Fruit fly (Drosophila melanogaster) S2 (cell line): ENCODE data around the gene Klp98A.

Experiments
- CG8478 ChIP-seq: fragments of >200 bp; optimal IDR thresholded peaks from 2 replicates; lab custom pipeline; 2018
- CTCF ChIP-seq, 2 experiments: fragments of >200 bp; optimal IDR thresholded peaks; 2 replicates each; lab custom pipeline; 2018

DNA sequence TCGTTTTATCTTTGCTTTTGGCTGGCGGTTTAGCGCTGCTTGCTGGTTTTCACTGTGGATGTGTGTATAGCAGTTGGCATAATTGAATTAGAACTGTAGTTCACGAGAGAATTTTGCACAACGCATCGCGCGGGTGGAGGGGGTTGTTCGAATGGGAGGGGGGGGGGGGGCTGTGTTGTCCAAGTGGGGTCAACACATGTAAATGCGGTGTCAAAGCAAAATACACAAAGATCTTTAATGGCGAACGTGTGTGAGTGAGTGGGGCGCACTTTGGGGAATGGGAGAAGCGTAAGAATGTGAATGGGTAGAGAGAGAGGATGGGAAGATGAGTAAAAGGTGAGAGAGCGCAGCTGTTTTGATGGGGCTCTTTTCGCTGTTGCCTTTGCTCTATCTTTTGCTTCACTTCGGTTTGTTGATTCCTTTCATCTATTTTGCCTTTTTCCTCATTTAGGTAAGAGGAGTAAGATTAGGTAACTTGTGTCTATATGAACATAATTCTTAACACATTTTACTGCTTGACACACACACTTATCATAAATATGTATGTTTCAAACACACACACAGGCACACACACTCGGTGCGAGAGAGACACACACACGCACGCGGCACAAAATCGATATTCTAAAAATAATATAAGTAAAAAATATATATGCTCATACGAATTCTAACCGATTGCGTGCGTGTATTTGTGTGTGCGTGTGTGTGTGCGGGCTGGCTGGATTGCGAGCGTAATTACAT is 21.5 kb upstream of the Klp98A start:
- TF ChIP-seq CG8478 (lab: Kevin White, UChicago) (no peak), CTCF (optimal IDR thresholded peaks at IDR 0.05; lab: Kevin White, UChicago) (no peak)
